Worm (Caenorhabditis elegans): ENCODE measurements around the gene Y41G9A.6.

- TF ChIP-seq W03F9.2 (tag; optimal IDR thresholded peaks at IDR 0.05) (no peak), him-1 (tag; optimal IDR thresholded peaks at IDR 0.05) (no peak), dao-5 (tag; optimal IDR thresholded peaks at IDR 0.05) (no peak)
Observed at ce11 chrX:2966252-2966651, 37.4 kb downstream of the Y41G9A.6 start.
